Worm (Caenorhabditis elegans) whole organism, L2 larva: ENCODE results near the gene srw-135.
"Not testable (repeated sequence)": the region's sequence is repeated elsewhere in the genome, so short reads cannot be mapped to it uniquely, and the experiment has no call there.

Experiments
- C34F6.9 ChIP-seq: fragments of 150-350 bp; optimal IDR thresholded peaks from 2 replicates; lab custom pipeline; 2014; ENCODE audit warnings: missing biosample characterization, missing genetic modification characterization
- F13H6.1 ChIP-seq: sonication (generic microtip); optimal IDR thresholded peaks from 2 replicates; lab custom pipeline; 2016; ENCODE audit warnings: missing genetic modification characterization, missing compliant biosample characterization
- Y55F3AM.14 ChIP-seq: fragments of 200-800 bp; sonication (Bioruptor generic); optimal IDR thresholded peaks from 2 replicates; lab custom pipeline; 2018; ENCODE audit warnings: mild to moderate bottlenecking, missing genetic modification characterization, missing compliant biosample characterization
- alr-1 ChIP-seq: fragments of 150-350 bp; optimal IDR thresholded peaks from 2 replicates; lab custom pipeline; 2014; ENCODE audit warnings: missing biosample characterization, missing genetic modification characterization
- aly-2 ChIP-seq: fragments of 150-350 bp; optimal IDR thresholded peaks from 2 replicates; lab custom pipeline; 2014; ENCODE audit warnings: missing biosample characterization, missing genetic modification characterization
- ceh-16 ChIP-seq: fragments of 150-350 bp; optimal IDR thresholded peaks from 2 replicates; lab custom pipeline; 2014; ENCODE audit warnings: missing biosample characterization, missing genetic modification characterization
- ceh-82 ChIP-seq: fragments of 150-350 bp; optimal IDR thresholded peaks from 2 replicates; lab custom pipeline; 2014; ENCODE audit warnings: missing biosample characterization, missing genetic modification characterization
- crh-2 ChIP-seq: sonication (generic microtip); optimal IDR thresholded peaks from 2 replicates; lab custom pipeline; 2017; ENCODE audit warnings: missing biosample characterization, missing genetic modification characterization
- dmd-4 ChIP-seq: sonication (generic microtip); optimal IDR thresholded peaks from 2 replicates; lab custom pipeline; 2017; ENCODE audit warnings: missing biosample characterization, missing genetic modification characterization
- fos-1 ChIP-seq: fragments of 150-350 bp; optimal IDR thresholded peaks from 2 replicates; lab custom pipeline; 2014; ENCODE audit warnings: missing biosample characterization, missing genetic modification characterization
- gmeb-1 ChIP-seq: fragments of 150-350 bp; optimal IDR thresholded peaks from 2 replicates; lab custom pipeline; 2014; ENCODE audit warnings: missing biosample characterization, missing genetic modification characterization
- lin-11 ChIP-seq: fragments of 150-350 bp; sonication (generic microtip); optimal IDR thresholded peaks from 2 replicates; lab custom pipeline; 2014; ENCODE audit warnings: missing biosample characterization, missing genetic modification characterization, inconsistent platforms, mixed read lengths
- mab-5 ChIP-seq: fragments of 150-350 bp; optimal IDR thresholded peaks from 2 replicates; lab custom pipeline; 2014; ENCODE audit warnings: missing biosample characterization, missing genetic modification characterization
- mbf-1 ChIP-seq: sonication (generic microtip); optimal IDR thresholded peaks from 2 replicates; lab custom pipeline; 2017; ENCODE audit warnings: missing biosample characterization, missing genetic modification characterization
- mdl-1 ChIP-seq, 2 experiments: fragments of 150-350 bp in 1 of 2; sonication (generic microtip) in 1 of 2; optimal IDR thresholded peaks; 2 replicates each; lab custom pipeline; 2017; ENCODE audit warnings: missing biosample characterization in 2 of 2, missing genetic modification characterization in 2 of 2
- nhr-129 ChIP-seq: fragments of 150-350 bp; optimal IDR thresholded peaks from 2 replicates; lab custom pipeline; 2014; ENCODE audit warnings: missing biosample characterization, missing genetic modification characterization
- nhr-23 ChIP-seq: fragments of 150-350 bp; optimal IDR thresholded peaks from 2 replicates; lab custom pipeline; 2014; ENCODE audit warnings: missing biosample characterization, missing genetic modification reagents, missing genetic modification characterization
- nhr-237 ChIP-seq: fragments of 150-350 bp; optimal IDR thresholded peaks from 2 replicates; lab custom pipeline; 2014; ENCODE audit warnings: missing biosample characterization, missing genetic modification characterization
- nhr-25 ChIP-seq: fragments of 150-350 bp; sonication (generic microtip); optimal IDR thresholded peaks from 3 replicates; lab custom pipeline; 2014; ENCODE audit warnings: missing biosample characterization, missing genetic modification characterization
- nhr-6 ChIP-seq: fragments of 150-350 bp; optimal IDR thresholded peaks from 2 replicates; lab custom pipeline; 2014; ENCODE audit warnings: missing biosample characterization, missing genetic modification characterization
- nhr-77 ChIP-seq: fragments of 150-350 bp; optimal IDR thresholded peaks from 2 replicates; lab custom pipeline; 2014; ENCODE audit warnings: missing biosample characterization, missing genetic modification characterization
- peb-1 ChIP-seq: fragments of 150-350 bp; optimal IDR thresholded peaks from 2 replicates; lab custom pipeline; 2014; ENCODE audit warnings: missing biosample characterization, missing genetic modification characterization
- sma-9 ChIP-seq, 2 experiments: fragments of 150-350 bp in 1 of 2; sonication (generic microtip) in 1 of 2; optimal IDR thresholded peaks; 2 replicates each; lab custom pipeline; 2014 to 2016; ENCODE audit warnings: missing genetic modification characterization in 2 of 2, mild to moderate bottlenecking in 1 of 2, missing biosample characterization in 1 of 2, missing compliant biosample characterization in 1 of 2, missing genetic modification reagents in 1 of 2, moderate library complexity in 1 of 2
- snpc-4 ChIP-seq: fragments of 150-350 bp; optimal IDR thresholded peaks from 2 replicates; lab custom pipeline; 2014; ENCODE audit warnings: missing biosample characterization, missing genetic modification characterization
- zag-1 ChIP-seq: fragments of 150-350 bp; optimal IDR thresholded peaks from 2 replicates; lab custom pipeline; 2014; ENCODE audit warnings: missing biosample characterization, missing genetic modification characterization
- ztf-4 ChIP-seq: fragments of 150-350 bp; optimal IDR thresholded peaks from 2 replicates; lab custom pipeline; 2014; ENCODE audit warnings: missing biosample characterization, missing genetic modification characterization

srw-135 gene

DNA sequence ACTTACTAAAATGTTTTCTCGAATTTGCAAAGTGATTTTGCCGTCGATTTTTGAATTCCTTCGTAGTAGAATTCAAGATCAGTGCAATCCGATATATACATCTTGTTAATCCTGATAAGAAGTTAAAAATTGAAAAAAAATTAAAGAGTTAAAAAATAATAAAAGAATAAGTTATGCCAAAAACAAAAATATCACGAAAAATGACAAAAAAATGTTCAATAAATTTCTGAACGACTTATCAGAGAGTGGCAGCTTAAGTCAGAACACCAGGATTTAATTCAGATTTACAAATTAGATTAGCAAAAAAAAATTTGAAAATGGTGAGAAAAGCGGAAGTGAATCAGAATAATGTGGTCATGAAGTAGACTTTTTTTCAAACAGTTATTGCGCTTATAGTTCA is 36.0 kb downstream of the srw-135 start, which contains the start of gene srw-123:
Gene srw-123 (minus strand): TSS at position 101 of the 400 bp plus-strand sequence.
- not testable (repeated sequence) for TF ChIP-seq lin-11 (tag; lab: Kevin White, UChicago); sma-9 (GFP tag; optimal IDR thresholded peaks at IDR 0.05; lab: Kevin White, UChicago); sma-9 (tag; optimal IDR thresholded peaks at IDR 0.05; lab: Kevin White, UChicago); alr-1 (tag; lab: Kevin White, UChicago)
- TF ChIP-seq, all 48 proteins: peak for 0; not testable (repeated sequence) for 48

DNA sequence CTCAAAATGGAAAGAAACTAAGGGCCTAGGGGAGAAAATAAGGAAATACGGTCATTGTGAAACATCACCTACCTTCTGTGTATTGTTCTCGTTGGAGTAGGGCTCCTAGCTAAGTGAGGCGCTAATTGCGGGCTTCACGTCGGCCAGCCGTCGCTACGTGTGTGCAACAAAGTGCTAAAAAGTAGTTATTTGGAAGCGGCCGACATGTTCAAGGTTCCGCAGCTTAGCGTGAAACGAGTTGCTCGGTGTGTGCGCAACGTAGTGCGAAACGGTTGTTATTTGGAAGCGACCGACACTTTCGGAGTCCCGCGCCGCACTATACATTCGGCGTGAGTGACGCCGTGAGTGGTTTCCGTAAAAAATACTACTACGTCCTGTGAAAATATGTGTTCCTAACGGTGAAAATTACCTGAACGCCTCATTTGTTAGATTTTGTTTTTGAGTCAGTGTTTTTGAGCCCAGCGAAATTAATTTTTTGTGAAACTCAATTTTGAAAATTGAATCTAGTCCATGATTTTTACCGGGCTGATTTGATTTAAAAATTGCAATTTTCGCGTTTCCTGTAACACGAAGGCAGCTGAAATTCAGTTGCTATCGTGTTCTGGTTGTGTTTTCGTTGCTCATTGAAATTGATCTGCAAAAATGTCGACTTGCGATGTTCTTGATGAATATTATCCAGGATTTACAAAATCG is 39.8 kb downstream of the srw-135 start, which contains the start of gene srw-129:
Gene srw-129 (plus strand): TSS at position 643 of the 693 bp plus-strand sequence.
- TF ChIP-seq ztf-4 (tag; lab: Kevin White, UChicago) (no peak), nhr-129 (tag; lab: Kevin White, UChicago) (no peak), zag-1 (tag; lab: Kevin White, UChicago) (no peak), F13H6.1 (no peak), C34F6.9 (tag; lab: Kevin White, UChicago) (no peak), crh-2 (tag; lab: Kevin White, UChicago) (no peak), Y55F3AM.14 (GFP tag; lab: Kevin White, UChicago) (no peak), aly-2 (tag; lab: Kevin White, UChicago) (no peak), ceh-16 (no peak), nhr-237 (no peak), snpc-4 (tag; lab: Kevin White, UChicago) (no peak), peb-1 (no peak), mbf-1 (tag; lab: Kevin White, UChicago) (no peak), dmd-4 (tag; lab: Kevin White, UChicago) (no peak), mdl-1 (tag; optimal IDR thresholded peaks at IDR 0.05; lab: Kevin White, UChicago) (no peak)
- TF ChIP-seq, all 48 proteins: peak for 0

DNA sequence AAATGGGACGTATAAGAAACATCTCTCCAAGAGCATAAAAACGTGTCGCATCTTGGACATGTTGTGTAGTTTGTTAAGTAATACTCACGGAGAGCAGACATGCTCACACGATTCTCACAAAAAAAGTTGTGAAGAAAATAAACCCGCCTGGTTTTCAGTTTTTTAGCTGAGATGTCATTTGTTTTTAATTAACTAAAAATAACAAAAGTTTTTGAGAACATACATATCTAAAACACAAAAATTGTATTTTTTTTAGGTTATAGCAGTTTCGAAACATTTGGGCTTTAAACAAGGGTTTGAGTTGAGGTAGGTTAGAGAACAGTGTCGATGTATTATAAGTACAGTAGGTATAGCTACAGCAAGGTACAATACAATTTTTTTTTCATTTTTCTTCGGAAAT is 46.5 kb downstream of the srw-135 start, which contains the start of gene srh-88:
Gene srh-88 (minus strand): TSS at position 101 of the 400 bp plus-strand sequence.
- TF ChIP-seq alr-1 (tag; lab: Kevin White, UChicago) (no peak), mab-5 (no peak), Y55F3AM.14 (GFP tag; lab: Kevin White, UChicago) (no peak), nhr-6 (tag; lab: Kevin White, UChicago) (no peak), C34F6.9 (tag; lab: Kevin White, UChicago) (no peak), gmeb-1 (tag; lab: Kevin White, UChicago) (no peak), dmd-4 (tag; lab: Kevin White, UChicago) (no peak), fos-1 (tag; lab: Kevin White, UChicago) (no peak), mbf-1 (tag; lab: Kevin White, UChicago) (no peak), snpc-4 (tag; lab: Kevin White, UChicago) (no peak), nhr-25 (tag; lab: Kevin White, UChicago) (no peak), lin-11 (tag; lab: Kevin White, UChicago) (no peak), ceh-82 (tag; lab: Kevin White, UChicago) (no peak), nhr-23 (tag; lab: Kevin White, UChicago) (no peak), aly-2 (tag; lab: Kevin White, UChicago) (no peak)

DNA sequence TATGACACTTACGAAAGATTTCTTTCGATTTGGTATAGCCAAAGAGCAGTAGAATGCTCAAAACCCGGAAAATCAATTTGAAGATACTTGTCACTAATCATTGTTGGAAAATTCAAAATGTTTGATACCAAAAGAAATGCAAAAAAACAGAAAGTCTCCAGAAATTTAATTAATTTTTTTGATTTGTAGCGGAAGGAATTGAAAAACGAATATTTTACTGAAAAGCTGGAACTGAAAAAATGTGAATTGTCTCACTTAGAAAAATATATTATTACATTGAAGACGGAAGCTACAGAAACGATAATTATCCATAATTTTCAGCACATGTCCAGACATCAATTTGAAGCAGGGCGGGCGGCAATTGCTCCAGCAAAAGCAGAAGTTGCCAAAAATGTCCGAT is 48.3 kb downstream of the srw-135 start, which contains the start of gene srw-138:
Gene srw-138 (minus strand): TSS at position 101 of the 400 bp plus-strand sequence.
- no peak for TF ChIP-seq gmeb-1 (tag; lab: Kevin White, UChicago)
- TF ChIP-seq nhr-77 (tag; lab: Kevin White, UChicago): no peak
- no peak for TF ChIP-seq F13H6.1
- TF ChIP-seq ceh-16: no peak
- TF ChIP-seq zag-1 (tag; lab: Kevin White, UChicago): no peak
